Worm (Caenorhabditis elegans) whole organism, L1 larva: ENCODE data around the gene K09F6.9.

Experiments used
- F16B12.6 ChIP-seq: fragments of 150-350 bp; optimal IDR thresholded peaks from 2 replicates; lab custom pipeline; 2014; ENCODE audit warnings: missing biosample characterization, missing genetic modification characterization
- Y116A8C.19 ChIP-seq: sonication (generic microtip); optimal IDR thresholded peaks from 2 replicates; lab custom pipeline; 2016; ENCODE audit warnings: missing compliant biosample characterization, missing genetic modification characterization, borderline replicate concordance
- aha-1 ChIP-seq: fragments of 150-350 bp; optimal IDR thresholded peaks from 2 replicates; lab custom pipeline; 2014; ENCODE audit warnings: missing biosample characterization, missing genetic modification characterization
- alr-1 ChIP-seq: fragments of 200-800 bp; sonication (Bioruptor generic); optimal IDR thresholded peaks from 2 replicates; lab custom pipeline; 2018; ENCODE audit warnings: borderline replicate concordance, mild to moderate bottlenecking, missing genetic modification characterization, missing compliant biosample characterization
- ama-1 ChIP-seq: fragments of 150-350 bp; optimal IDR thresholded peaks from 2 replicates; lab custom pipeline; 2014
- blmp-1 ChIP-seq: fragments of 150-350 bp; optimal IDR thresholded peaks from 2 replicates; lab custom pipeline; 2014; ENCODE audit warnings: missing biosample characterization, missing genetic modification characterization
- ceh-82 ChIP-seq, 3 experiments: fragments of 150-350 bp in 1 of 3; sonication (generic microtip) in 2 of 3; optimal IDR thresholded peaks; 2 replicates each; lab custom pipeline; 2014 to 2017; ENCODE audit warnings: missing biosample characterization in 3 of 3, missing genetic modification characterization in 3 of 3
- ceh-88 ChIP-seq: fragments of 200-800 bp; sonication (Bioruptor generic); IDR thresholded peaks from 2 replicates; pipeline ENCODE4 v1.3.6; 2022; ENCODE audit warnings: missing genetic modification characterization, missing compliant biosample characterization
- ceh-90 ChIP-seq: sonication (generic microtip); optimal IDR thresholded peaks from 2 replicates; lab custom pipeline; 2016; ENCODE audit warnings: missing genetic modification characterization, missing compliant biosample characterization
- efl-1 ChIP-seq, 4 experiments: fragments of 150-350 bp; optimal IDR thresholded peaks in 3 of 4; peaks in 1 of 4; 1 replicate in 1 of 4; 2 replicates in 3 of 4; lab custom pipeline; 2014; ENCODE audit warnings: missing biosample characterization in 2 of 4, missing genetic modification characterization in 2 of 4, missing genetic modification reagents in 2 of 4
- ets-5 ChIP-seq: fragments of 200-800 bp; sonication (Bioruptor generic); IDR thresholded peaks from 2 replicates; pipeline ENCODE4 v1.3.6; 2022; ENCODE audit warnings: missing genetic modification characterization, missing compliant biosample characterization
- fkh-10 ChIP-seq: sonication (generic microtip); optimal IDR thresholded peaks from 2 replicates; lab custom pipeline; 2017; ENCODE audit warnings: missing biosample characterization, missing genetic modification reagents, missing genetic modification characterization
- fkh-4 ChIP-seq: sonication (generic microtip); optimal IDR thresholded peaks from 2 replicates; lab custom pipeline; 2016; ENCODE audit warnings: missing compliant biosample characterization, missing genetic modification characterization, borderline replicate concordance
- fkh-8 ChIP-seq: sonication (generic microtip); optimal IDR thresholded peaks from 2 replicates; lab custom pipeline; 2016; ENCODE audit warnings: mild to moderate bottlenecking, missing genetic modification characterization, missing compliant biosample characterization
- fos-1 ChIP-seq: fragments of 150-350 bp; optimal IDR thresholded peaks from 2 replicates; lab custom pipeline; 2014; ENCODE audit warnings: missing biosample characterization, missing genetic modification characterization
- hlh-4 ChIP-seq: sonication (generic microtip); optimal IDR thresholded peaks from 2 replicates; lab custom pipeline; 2016; ENCODE audit warnings: mild to moderate bottlenecking, missing genetic modification characterization, missing compliant biosample characterization
- hpl-2 ChIP-seq: fragments of 150-350 bp; optimal IDR thresholded peaks from 2 replicates; lab custom pipeline; 2014; ENCODE audit warnings: missing biosample characterization, missing genetic modification reagents, missing genetic modification characterization
- irx-1 ChIP-seq: sonication (generic microtip); optimal IDR thresholded peaks from 2 replicates; lab custom pipeline; 2016; ENCODE audit warnings: missing genetic modification characterization, missing compliant biosample characterization
- isw-1 ChIP-seq: fragments of 200-800 bp; sonication (Bioruptor generic); IDR thresholded peaks from 2 replicates; pipeline ENCODE4 v1.3.6; 2022; ENCODE audit warnings: missing genetic modification characterization, missing compliant biosample characterization
- jun-1 ChIP-seq: fragments of 150-350 bp; optimal IDR thresholded peaks from 2 replicates; lab custom pipeline; 2014; ENCODE audit warnings: missing biosample characterization, missing genetic modification reagents, missing genetic modification characterization
- lin-14 ChIP-seq: fragments of 200-800 bp; sonication (Bioruptor generic); optimal IDR thresholded peaks from 2 replicates; lab custom pipeline; 2018; ENCODE audit warnings: mild to moderate bottlenecking, missing genetic modification characterization, moderate library complexity, missing compliant biosample characterization
- lin-35 ChIP-seq, 2 experiments: fragments of 150-350 bp; optimal IDR thresholded peaks; 2 replicates each; lab custom pipeline; 2014; ENCODE audit warnings: missing biosample characterization in 2 of 2, missing genetic modification characterization in 2 of 2, missing genetic modification reagents in 2 of 2
- lin-39 ChIP-seq: fragments of 150-350 bp; optimal IDR thresholded peaks from 2 replicates; lab custom pipeline; 2014; ENCODE audit warnings: missing biosample characterization, missing genetic modification reagents, missing genetic modification characterization
- lir-3 ChIP-seq: sonication (generic microtip); optimal IDR thresholded peaks from 2 replicates; lab custom pipeline; 2016; ENCODE audit warnings: mild to moderate bottlenecking, missing genetic modification characterization, moderate library complexity, missing compliant biosample characterization; ENCODE audit not compliant: poor library complexity
- lsy-2 ChIP-seq, 2 experiments: fragments of 150-350 bp; optimal IDR thresholded peaks; 2 replicates each; lab custom pipeline; 2014; ENCODE audit warnings: missing biosample characterization in 2 of 2, missing genetic modification characterization in 2 of 2
- mdl-1 ChIP-seq, 2 experiments: fragments of 150-350 bp; optimal IDR thresholded peaks; 2 replicates each; lab custom pipeline; 2014 to 2017; ENCODE audit warnings: missing biosample characterization in 2 of 2, missing genetic modification characterization in 2 of 2, inconsistent platforms in 1 of 2
- mef-2 ChIP-seq: fragments of 150-350 bp; optimal IDR thresholded peaks from 2 replicates; lab custom pipeline; 2014; ENCODE audit warnings: missing biosample characterization, missing genetic modification characterization
- mep-1 ChIP-seq: fragments of 150-350 bp; optimal IDR thresholded peaks from 2 replicates; lab custom pipeline; 2014; ENCODE audit warnings: missing biosample characterization, missing genetic modification characterization
- nhr-11 ChIP-seq: fragments of 150-350 bp; optimal IDR thresholded peaks from 2 replicates; lab custom pipeline; 2014; ENCODE audit warnings: missing biosample characterization, missing genetic modification characterization
- nhr-12 ChIP-seq: sonication (generic microtip); optimal IDR thresholded peaks from 2 replicates; lab custom pipeline; 2017; ENCODE audit warnings: missing biosample characterization, missing genetic modification characterization
- nhr-19 ChIP-seq: fragments of 200-800 bp; sonication (Bioruptor generic); conservative IDR thresholded peaks from 2 replicates; pipeline ENCODE4 v1.3.6; 2022; ENCODE audit warnings: missing genetic modification characterization, missing compliant biosample characterization
- nhr-237 ChIP-seq: fragments of 150-350 bp; optimal IDR thresholded peaks from 2 replicates; lab custom pipeline; 2014; ENCODE audit warnings: missing biosample characterization, missing genetic modification characterization
- nhr-28 ChIP-seq: fragments of 150-350 bp; optimal IDR thresholded peaks from 2 replicates; lab custom pipeline; 2014; ENCODE audit warnings: missing biosample characterization, missing genetic modification characterization
- nhr-47 ChIP-seq: sonication (generic microtip); optimal IDR thresholded peaks from 2 replicates; lab custom pipeline; 2016; ENCODE audit warnings: mild to moderate bottlenecking, missing genetic modification characterization, moderate library complexity, missing compliant biosample characterization
- nhr-71 ChIP-seq: sonication (generic microtip); optimal IDR thresholded peaks from 2 replicates; lab custom pipeline; 2016; ENCODE audit warnings: mild to moderate bottlenecking, missing genetic modification characterization, moderate library complexity, missing compliant biosample characterization
- nhr-76 ChIP-seq: sonication (generic microtip); optimal IDR thresholded peaks from 2 replicates; lab custom pipeline; 2017; ENCODE audit warnings: missing biosample characterization, missing genetic modification characterization
- nhr-85 ChIP-seq: sonication (generic microtip); peaks from one replicate; lab custom pipeline; 2016; ENCODE audit warnings: missing genetic modification characterization, inconsistent platforms, missing compliant biosample characterization
- nhr-90 ChIP-seq: sonication (generic microtip); optimal IDR thresholded peaks from 2 replicates; lab custom pipeline; 2016; ENCODE audit warnings: mild to moderate bottlenecking, missing genetic modification characterization, missing compliant biosample characterization; ENCODE audit not compliant: poor library complexity
- pqm-1 ChIP-seq: sonication (generic microtip); optimal IDR thresholded peaks from 3 replicates; lab custom pipeline; 2017; ENCODE audit warnings: missing biosample characterization, missing genetic modification characterization
- rnt-1 ChIP-seq: sonication (generic microtip); optimal IDR thresholded peaks from 2 replicates; lab custom pipeline; 2016; ENCODE audit warnings: mild to moderate bottlenecking, missing genetic modification characterization, moderate library complexity, missing compliant biosample characterization
- skn-1 ChIP-seq: fragments of 150-350 bp; optimal IDR thresholded peaks from 2 replicates; lab custom pipeline; 2014; ENCODE audit warnings: missing biosample characterization, missing genetic modification characterization
- snu-23 ChIP-seq: sonication (generic microtip); optimal IDR thresholded peaks from 2 replicates; lab custom pipeline; 2016; ENCODE audit warnings: missing genetic modification characterization, missing compliant biosample characterization
- sox-4 ChIP-seq: sonication (generic microtip); optimal IDR thresholded peaks from 2 replicates; lab custom pipeline; 2016; ENCODE audit warnings: missing genetic modification characterization, missing compliant biosample characterization
- sup-37 ChIP-seq: fragments of 200-800 bp; sonication (Bioruptor generic); optimal IDR thresholded peaks from 2 replicates; lab custom pipeline; 2018; ENCODE audit warnings: mild to moderate bottlenecking, missing genetic modification characterization, missing compliant biosample characterization
- tbx-2 ChIP-seq: sonication (generic microtip); optimal IDR thresholded peaks from 2 replicates; lab custom pipeline; 2016; ENCODE audit warnings: missing genetic modification characterization, missing compliant biosample characterization
- tlp-1 ChIP-seq: fragments of 150-350 bp; optimal IDR thresholded peaks from 2 replicates; lab custom pipeline; 2014; ENCODE audit warnings: missing biosample characterization, missing genetic modification characterization
- unc-130 ChIP-seq: fragments of 150-350 bp; optimal IDR thresholded peaks from 2 replicates; lab custom pipeline; 2017; ENCODE audit warnings: missing biosample characterization, missing genetic modification characterization, inconsistent platforms
- unc-86 ChIP-seq: sonication (generic microtip); optimal IDR thresholded peaks from 2 replicates; lab custom pipeline; 2016; ENCODE audit warnings: missing genetic modification characterization, missing compliant biosample characterization
- xbp-1 ChIP-seq: sonication (generic microtip); optimal IDR thresholded peaks from 2 replicates; lab custom pipeline; 2016; ENCODE audit warnings: missing genetic modification characterization, missing compliant biosample characterization
- zag-1 ChIP-seq: fragments of 150-350 bp; optimal IDR thresholded peaks from 2 replicates; lab custom pipeline; 2014; ENCODE audit warnings: missing biosample characterization, missing genetic modification characterization
- zip-4 ChIP-seq: fragments of 200-800 bp; sonication (Bioruptor generic); optimal IDR thresholded peaks from 2 replicates; lab custom pipeline; 2018; ENCODE audit warnings: mild to moderate bottlenecking, missing genetic modification characterization, moderate library complexity, missing compliant biosample characterization
- ztf-11 ChIP-seq, 2 experiments: sonication (generic microtip); optimal IDR thresholded peaks; 2 replicates each; lab custom pipeline; 2016 to 2017; ENCODE audit warnings: missing genetic modification characterization in 2 of 2, missing biosample characterization in 1 of 2, missing compliant biosample characterization in 1 of 2
- ztf-4 ChIP-seq: fragments of 150-350 bp; optimal IDR thresholded peaks from 2 replicates; lab custom pipeline; 2014; ENCODE audit warnings: missing biosample characterization, missing genetic modification characterization

Gene K09F6.9

ce11 chrII:2289441-2289840, 6.9 kb upstream of the K09F6.9 start:
- no peak for TF ChIP-seq nhr-76 (tag; lab: Kevin White, UChicago)
- TF ChIP-seq fkh-8 = no peak
- no peak for TF ChIP-seq fos-1
- peak; percentile 35 to 70 (median 61) for TF ChIP-seq ceh-82 (tag; optimal IDR thresholded peaks at IDR 0.05; lab: Kevin White, UChicago)
- TF ChIP-seq jun-1 (tag; lab: Kevin White, UChicago) = peak; percentile 51
- no peak for TF ChIP-seq ceh-90
- TF ChIP-seq lin-35 (GFP tag; optimal IDR thresholded peaks at IDR 0.05; lab: Kevin White, UChicago) = no peak
- TF ChIP-seq ets-5 (GFP tag; lab: Robert Waterston, UW) = no peak
- no peak for TF ChIP-seq sup-37 (GFP tag; lab: Kevin White, UChicago)
- TF ChIP-seq tbx-2 (tag; lab: Kevin White, UChicago) = no peak
- TF ChIP-seq ceh-88 (GFP tag; lab: Robert Waterston, UW) = no peak
- no peak for TF ChIP-seq sox-4 (tag; lab: Kevin White, UChicago)
- TF ChIP-seq mef-2 = no peak
- TF ChIP-seq ztf-4 (tag; lab: Kevin White, UChicago) = no peak
- TF ChIP-seq unc-130 = no peak
- TF ChIP-seq efl-1 (optimal IDR thresholded peaks at IDR 0.05; lab: Kevin White, UChicago) = peak; percentile 27 to 54
- peak in 1 of 2 experiments; percentile 39 for TF ChIP-seq efl-1 (GFP tag; optimal IDR thresholded peaks at IDR 0.05 in 1 of 2; lab: Kevin White, UChicago)
- TF ChIP-seq nhr-19 (GFP tag; lab: Robert Waterston, UW) = no peak
- no peak for TF ChIP-seq snu-23
- TF ChIP-seq skn-1 = peak; percentile 14
- no peak for TF ChIP-seq F16B12.6
- no peak for TF ChIP-seq lin-39
- TF ChIP-seq hlh-4 (tag; lab: Kevin White, UChicago) = no peak
- no peak for TF ChIP-seq rnt-1 (tag; lab: Kevin White, UChicago)
- TF ChIP-seq hpl-2 (GFP tag; lab: Kevin White, UChicago) = no peak
- no peak for TF ChIP-seq ama-1 (lab: Kevin White, UChicago)
- TF ChIP-seq tlp-1 (tag; lab: Kevin White, UChicago) = no peak
- TF ChIP-seq nhr-237 (tag; lab: Kevin White, UChicago) = no peak
- TF ChIP-seq isw-1 (GFP tag; lab: Robert Waterston, UW) = peak; percentile 42
- TF ChIP-seq mdl-1 (tag; optimal IDR thresholded peaks at IDR 0.05; lab: Kevin White, UChicago) = no peak
- peak; percentile 77 for TF ChIP-seq lin-14 (GFP tag; lab: Kevin White, UChicago)
- no peak for TF ChIP-seq xbp-1 (tag; lab: Kevin White, UChicago)
- TF ChIP-seq zag-1 (tag; lab: Kevin White, UChicago) = no peak
- no peak for TF ChIP-seq nhr-11 (tag; lab: Kevin White, UChicago)
- no peak for TF ChIP-seq alr-1 (tag; lab: Kevin White, UChicago)
- no peak for TF ChIP-seq blmp-1 (tag; lab: Kevin White, UChicago)
- no peak for TF ChIP-seq fkh-4 (tag; lab: Kevin White, UChicago)
- no peak for TF ChIP-seq aha-1 (tag; lab: Kevin White, UChicago)
- TF ChIP-seq nhr-90 (tag; lab: Kevin White, UChicago) = no peak
- peak; percentile 92 for TF ChIP-seq zip-4 (GFP tag; lab: Kevin White, UChicago)
- TF ChIP-seq ztf-11 (tag; optimal IDR thresholded peaks at IDR 0.05; lab: Kevin White, UChicago) = no peak
- no peak for TF ChIP-seq nhr-28
- no peak for TF ChIP-seq mep-1 (tag; lab: Kevin White, UChicago)
- TF ChIP-seq irx-1 (tag; lab: Kevin White, UChicago) = no peak
- no peak for TF ChIP-seq fkh-10 (GFP tag; lab: Kevin White, UChicago)
- TF ChIP-seq lir-3 = no peak
- TF ChIP-seq unc-86 (tag; lab: Kevin White, UChicago) = no peak
- peak; percentile 65 for TF ChIP-seq nhr-71 (tag; lab: Kevin White, UChicago)
- no peak for TF ChIP-seq Y116A8C.19 (tag; lab: Kevin White, UChicago)
- peak in 1 of 2 experiments; percentile 10 for TF ChIP-seq lsy-2 (tag; optimal IDR thresholded peaks at IDR 0.05; lab: Kevin White, UChicago)
- no peak for TF ChIP-seq nhr-85 (tag; lab: Kevin White, UChicago)
- peak; percentile 32 for TF ChIP-seq nhr-47
- TF ChIP-seq pqm-1 (tag; lab: Kevin White, UChicago) = no peak
- TF ChIP-seq nhr-12 (tag; lab: Kevin White, UChicago) = no peak
- TF ChIP-seq, all 84 proteins: peak for 10
